Worm (Caenorhabditis elegans): ENCODE measurements around the gene C42D8.9.

The C42D8.9 gene

ce11 chrX:5140177-5140576 lies 33.3 kb upstream of the C42D8.9 start (continued):
- TF ChIP-seq jun-1 (tag; optimal IDR thresholded peaks at IDR 0.05) (no peak), madf-9 (GFP tag; conservative IDR thresholded peaks at IDR 0.05) (no peak), zip-2 (tag; optimal IDR thresholded peaks at IDR 0.05) (no peak), lin-1 (GFP tag; IDR thresholded peaks at IDR 0.05) (no peak), nhr-48 (tag; optimal IDR thresholded peaks at IDR 0.05) (no peak), nhr-237 (tag; optimal IDR thresholded peaks at IDR 0.05) (no peak), hlh-30 (tag; optimal IDR thresholded peaks at IDR 0.05; ENCODE audit: insufficient read depth) (peak; percentile 11), hif-1 (tag; optimal IDR thresholded peaks at IDR 0.05) (peak in 1 of 2 experiments; percentile 17), lin-29 (GFP tag; IDR thresholded peaks at IDR 0.05) (no peak), saeg-2 (GFP tag; IDR thresholded peaks at IDR 0.05) (no peak), ztf-7 (tag; optimal IDR thresholded peaks at IDR 0.05) (no peak), skn-1 (tag; optimal IDR thresholded peaks at IDR 0.05) (no peak), egl-27 (tag; optimal IDR thresholded peaks at IDR 0.05) (no peak), ctbp-1 (GFP tag; IDR thresholded peaks at IDR 0.05) (peak; percentile 42; the same call in 1 of the 2 replicates), dmd-9 (GFP tag; IDR thresholded peaks at IDR 0.05) (no peak), nhr-11 (tag; optimal IDR thresholded peaks at IDR 0.05) (no peak), F26F4.8 (GFP tag; conservative IDR thresholded peaks at IDR 0.05) (no peak), ama-1 (optimal IDR thresholded peaks at IDR 0.05) (no peak), pha-4 (GFP tag; IDR thresholded peaks at IDR 0.05) (peak; percentile 43; the same call in 1 of the 2 replicates), pha-4 (tag; optimal IDR thresholded peaks at IDR 0.05) (no peak), dmd-8 (GFP tag; IDR thresholded peaks at IDR 0.05) (no peak), T20F7.1 (GFP tag; optimal IDR thresholded peaks at IDR 0.05) (no peak), lsy-2 (tag; optimal IDR thresholded peaks at IDR 0.05) (no peak), spr-1 (tag; optimal IDR thresholded peaks at IDR 0.05) (no peak), nhr-28 (tag; optimal IDR thresholded peaks at IDR 0.05) (no peak), daf-12 (tag; optimal IDR thresholded peaks at IDR 0.05) (no peak), zfp-3 (GFP tag; conservative IDR thresholded peaks at IDR 0.05) (no peak), vab-7 (GFP tag; IDR thresholded peaks at IDR 0.05) (no peak), ceh-20 (GFP tag; IDR thresholded peaks at IDR 0.05) (no peak), ceh-28 (tag; optimal IDR thresholded peaks at IDR 0.05) (no peak), daf-19 (GFP tag; conservative IDR thresholded peaks at IDR 0.05) (no peak), tra-1 (GFP tag; IDR thresholded peaks at IDR 0.05) (0 out of 2 replicates have a peak, but pooled peaks have one; percentile 24), daf-8 (GFP tag; IDR thresholded peaks at IDR 0.05) (no peak), nhr-102 (tag; optimal IDR thresholded peaks at IDR 0.05) (no peak), lin-15B (tag; optimal IDR thresholded peaks at IDR 0.05) (no peak), snpc-4 (tag; optimal IDR thresholded peaks at IDR 0.05) (no peak), egl-43 (GFP tag; IDR thresholded peaks at IDR 0.05) (no peak), R02D3.7 (tag; optimal IDR thresholded peaks at IDR 0.05) (no peak), lin-39 (tag; optimal IDR thresholded peaks at IDR 0.05) (no peak), hlh-11 (tag; optimal IDR thresholded peaks at IDR 0.05) (peak; percentile 50), unc-130 (GFP tag; optimal IDR thresholded peaks at IDR 0.05) (no peak), mes-2 (tag; optimal IDR thresholded peaks at IDR 0.05; ENCODE audit: poor library complexity, severe bottlenecking) (no peak), ceh-32 (tag; optimal IDR thresholded peaks at IDR 0.05; ENCODE audit: poor library complexity) (no peak), ces-1 (GFP tag; optimal IDR thresholded peaks at IDR 0.05) (no peak), fkh-10 (GFP tag; optimal IDR thresholded peaks at IDR 0.05) (no peak), mep-1 (tag; optimal IDR thresholded peaks at IDR 0.05) (peak; percentile 37), nhr-41 (GFP tag; IDR thresholded peaks at IDR 0.05) (no peak), nhr-76 (tag; optimal IDR thresholded peaks at IDR 0.05) (no peak), set-16 (GFP tag; IDR thresholded peaks at IDR 0.05) (peak; percentile 85; the same call in 1 of the 2 replicates), mxl-3 (GFP tag; optimal IDR thresholded peaks at IDR 0.05) (no peak), aha-1 (tag) (no peak), F44E2.7 (GFP tag; IDR thresholded peaks at IDR 0.05) (no peak)
